Worm (Caenorhabditis elegans) whole organism, early embryonic: ENCODE data around the gene cyp-33E1.

Source experiments
- B0310.2 ChIP-seq: sonication (generic microtip); optimal IDR thresholded peaks from 2 replicates; lab custom pipeline; 2016; ENCODE audit warnings: mild to moderate bottlenecking, missing genetic modification characterization, missing compliant biosample characterization
- F13C5.2 ChIP-seq: sonication (generic microtip); optimal IDR thresholded peaks from 2 replicates; lab custom pipeline; 2017; ENCODE audit warnings: mild to moderate bottlenecking, missing genetic modification characterization, inconsistent platforms, missing compliant biosample characterization
- aly-1 ChIP-seq: sonication (generic microtip); optimal IDR thresholded peaks from 2 replicates; lab custom pipeline; 2016; ENCODE audit warnings: missing genetic modification characterization, missing compliant biosample characterization
- ama-1 ChIP-seq: fragments of 150-350 bp; optimal IDR thresholded peaks from 2 replicates; lab custom pipeline; 2014
- ceh-13 ChIP-seq: fragments of 200-800 bp; sonication (Bioruptor generic); optimal IDR thresholded peaks from 2 replicates; lab custom pipeline; 2018; ENCODE audit warnings: mild to moderate bottlenecking, missing genetic modification characterization, missing compliant biosample characterization
- ceh-36 ChIP-seq: sonication (generic microtip); optimal IDR thresholded peaks from 2 replicates; lab custom pipeline; 2016; ENCODE audit warnings: missing genetic modification characterization, inconsistent platforms, missing compliant biosample characterization
- ets-7 ChIP-seq: sonication (generic microtip); optimal IDR thresholded peaks from 2 replicates; lab custom pipeline; 2016; ENCODE audit warnings: missing genotype, missing genetic modification characterization, missing compliant biosample characterization
- flt-1 ChIP-seq: fragments of 200-800 bp; sonication (Bioruptor generic); IDR thresholded peaks from 2 replicates; pipeline ENCODE4 v1.3.6; 2022; ENCODE audit warnings: missing genetic modification characterization, missing compliant biosample characterization
- hmbx-1 ChIP-seq: sonication (generic microtip); optimal IDR thresholded peaks from 2 replicates; lab custom pipeline; 2016; ENCODE audit warnings: mild to moderate bottlenecking, missing genetic modification characterization, missing compliant biosample characterization
- hmg-4 ChIP-seq: fragments of 200-800 bp; sonication (Bioruptor generic); optimal IDR thresholded peaks from 2 replicates; lab custom pipeline; 2018; ENCODE audit warnings: mild to moderate bottlenecking, missing genetic modification characterization, missing compliant biosample characterization
- hnd-1 ChIP-seq: sonication (generic microtip); optimal IDR thresholded peaks from 2 replicates; lab custom pipeline; 2016; ENCODE audit warnings: missing genetic modification characterization, missing compliant biosample characterization
- pes-1 ChIP-seq: fragments of 200-800 bp; sonication (Bioruptor generic); IDR thresholded peaks from 2 replicates; pipeline ENCODE4 v1.3.6; 2022; ENCODE audit warnings: missing genetic modification reagents, missing genetic modification characterization, missing compliant biosample characterization
- scrt-1 ChIP-seq: fragments of 200-800 bp; sonication (Bioruptor generic); IDR thresholded peaks from 2 replicates; pipeline ENCODE4 v1.3.6; 2022; ENCODE audit warnings: missing genetic modification characterization, missing compliant biosample characterization
- sea-1 ChIP-seq: fragments of 200-800 bp; sonication (Bioruptor generic); conservative IDR thresholded peaks from 2 replicates; pipeline ENCODE4 v1.3.6; 2022; ENCODE audit warnings: missing genetic modification characterization, missing compliant biosample characterization
- tbx-11 ChIP-seq: fragments of 200-800 bp; sonication (Bioruptor generic); IDR thresholded peaks from 2 replicates; pipeline ENCODE4 v1.3.6; 2022; ENCODE audit warnings: missing genetic modification characterization, missing compliant biosample characterization
- tbx-37 ChIP-seq: fragments of 200-800 bp; sonication (Bioruptor generic); conservative IDR thresholded peaks from 2 replicates; pipeline ENCODE4 v1.3.6; 2022; ENCODE audit warnings: missing genetic modification reagents, missing genetic modification characterization, missing compliant biosample characterization
- tra-4 ChIP-seq: sonication (generic microtip); optimal IDR thresholded peaks from 2 replicates; lab custom pipeline; 2017; ENCODE audit warnings: missing genetic modification characterization, missing compliant biosample characterization

The cyp-33E1 gene

DNA sequence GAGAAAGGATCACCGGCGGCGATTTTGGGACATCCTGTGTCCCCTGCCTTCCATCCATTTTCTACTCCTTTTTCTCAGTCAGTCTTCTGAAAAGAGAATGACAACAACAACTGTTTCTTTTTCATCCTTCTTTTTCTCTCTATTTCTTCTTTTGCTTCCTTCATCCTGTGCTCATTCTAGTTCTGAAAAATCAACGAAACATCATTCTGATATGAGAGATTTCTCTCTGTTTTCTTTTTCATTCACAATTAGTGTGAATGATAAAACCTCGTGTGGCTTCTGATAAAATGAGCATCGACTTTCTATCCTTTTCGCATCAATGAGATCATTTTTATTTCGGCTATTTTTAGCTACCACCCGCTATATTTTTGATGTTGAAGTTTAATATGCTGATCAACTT is 43.2 kb downstream of the cyp-33E1 start:
- TF ChIP-seq flt-1 (GFP tag; lab: Robert Waterston, UW) (no peak), tbx-11 (GFP tag; lab: Robert Waterston, UW) (no peak), tbx-37 (GFP tag; lab: Robert Waterston, UW) (no peak), ama-1 (lab: Kevin White, UChicago) (no peak), F13C5.2 (tag; lab: Kevin White, UChicago) (no peak), hmg-4 (GFP tag; lab: Kevin White, UChicago) (no peak), sea-1 (no peak), hmbx-1 (tag; lab: Kevin White, UChicago) (no peak), hnd-1 (tag; lab: Kevin White, UChicago) (no peak), aly-1 (no peak), ets-7 (tag; lab: Kevin White, UChicago) (no peak), B0310.2 (tag; lab: Kevin White, UChicago) (no peak), pes-1 (GFP tag; lab: Robert Waterston, UW) (no peak), ceh-13 (GFP tag; lab: Kevin White, UChicago) (no peak), tra-4 (tag; lab: Kevin White, UChicago) (no peak), ceh-36 (tag; lab: Kevin White, UChicago) (no peak), scrt-1 (GFP tag; lab: Robert Waterston, UW) (no peak)

DNA sequence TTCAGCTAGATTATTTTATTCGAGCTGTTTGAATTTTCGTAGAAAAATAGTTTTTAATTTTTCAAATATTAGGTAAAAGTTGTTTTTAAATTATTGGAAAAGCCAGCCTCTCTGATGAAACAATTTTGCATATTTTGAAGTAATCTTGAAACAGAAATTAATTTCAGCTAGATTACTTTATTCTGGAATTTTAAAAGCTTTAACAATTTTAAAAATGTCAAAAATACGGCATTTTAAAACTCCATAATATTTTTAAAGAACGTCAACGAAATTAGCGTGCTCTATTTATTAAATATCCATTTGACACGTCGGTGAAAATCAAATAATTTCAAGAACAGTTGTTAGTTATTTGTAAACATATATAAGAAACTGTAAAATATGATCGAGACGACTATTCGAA is 45.5 kb downstream of the cyp-33E1 start, which contains the start of gene Y59H11AR.10:
TSS of gene Y59H11AR.10 (plus strand) at position 301 of the 400 bp plus-strand sequence.
- TF ChIP-seq aly-1 (no peak), sea-1 (no peak), ama-1 (lab: Kevin White, UChicago) (no peak), B0310.2 (tag; lab: Kevin White, UChicago) (no peak), hnd-1 (tag; lab: Kevin White, UChicago) (no peak), tbx-11 (GFP tag; lab: Robert Waterston, UW) (no peak), ceh-36 (tag; lab: Kevin White, UChicago) (no peak), tra-4 (tag; lab: Kevin White, UChicago) (no peak), tbx-37 (GFP tag; lab: Robert Waterston, UW) (no peak), hmg-4 (GFP tag; lab: Kevin White, UChicago) (no peak), F13C5.2 (tag; lab: Kevin White, UChicago) (no peak), pes-1 (GFP tag; lab: Robert Waterston, UW) (no peak), hmbx-1 (tag; lab: Kevin White, UChicago) (no peak), scrt-1 (GFP tag; lab: Robert Waterston, UW) (no peak), ceh-13 (GFP tag; lab: Kevin White, UChicago) (no peak), ets-7 (tag; lab: Kevin White, UChicago) (no peak), flt-1 (GFP tag; lab: Robert Waterston, UW) (no peak)

DNA sequence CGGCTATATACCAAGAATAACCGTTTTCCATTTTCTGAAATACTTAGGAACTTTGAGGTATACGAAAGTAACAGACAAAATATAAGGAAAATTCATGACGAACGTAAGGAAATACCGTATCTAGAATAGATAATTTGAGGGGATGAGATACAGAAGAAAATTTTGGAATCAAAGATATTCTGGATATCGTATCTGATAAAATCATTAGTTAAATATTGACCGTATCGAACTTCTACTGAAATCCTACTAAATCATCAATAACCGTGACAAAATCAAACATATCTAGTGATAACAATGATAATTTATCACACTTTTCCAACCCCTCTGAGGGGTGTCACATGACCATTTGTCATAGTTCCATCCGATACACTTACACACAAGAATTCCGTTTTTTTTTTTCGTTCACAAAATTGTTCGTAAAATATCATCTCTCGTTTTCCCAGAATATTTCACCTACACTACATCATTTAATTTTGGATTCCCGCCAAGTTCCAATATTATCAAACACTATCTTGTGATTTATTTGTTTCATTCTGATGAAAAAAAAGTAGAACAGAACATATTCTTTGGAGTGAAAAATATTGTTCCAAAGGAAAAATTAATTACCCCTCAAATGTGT is 47.6 kb downstream of the cyp-33E1 start, which contains the start of gene Y59H11AR.4:
TSS of gene Y59H11AR.4 (minus strand) at position 51 of the 619 bp plus-strand sequence.
- TF ChIP-seq ceh-13 (GFP tag; lab: Kevin White, UChicago) (no peak), hmg-4 (GFP tag; lab: Kevin White, UChicago) (no peak), tbx-37 (GFP tag; lab: Robert Waterston, UW) (no peak), pes-1 (GFP tag; lab: Robert Waterston, UW) (no peak), F13C5.2 (tag; lab: Kevin White, UChicago) (no peak), ets-7 (tag; lab: Kevin White, UChicago) (no peak), sea-1 (no peak), hnd-1 (tag; lab: Kevin White, UChicago) (no peak), aly-1 (no peak), scrt-1 (GFP tag; lab: Robert Waterston, UW) (no peak), B0310.2 (tag; lab: Kevin White, UChicago) (no peak), hmbx-1 (tag; lab: Kevin White, UChicago) (no peak)

DNA sequence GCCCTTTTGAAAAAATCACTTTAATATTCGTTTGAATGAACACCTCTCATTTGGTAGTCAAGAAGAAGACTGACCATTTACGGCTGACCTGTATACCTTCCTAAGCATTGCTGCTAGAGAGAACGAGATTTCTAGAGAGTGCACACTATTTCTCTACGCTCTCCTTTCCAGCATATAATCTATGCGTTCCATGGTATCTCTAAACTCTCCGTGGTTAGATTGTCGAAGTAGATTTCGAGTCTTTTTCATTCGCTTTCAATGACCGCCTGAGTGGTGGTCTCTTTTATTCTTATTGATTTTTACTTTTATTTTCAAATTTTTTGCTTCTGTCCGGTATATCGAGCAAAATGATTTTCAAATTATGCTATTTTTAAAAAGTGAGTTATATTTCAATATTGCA is 50.9 kb downstream of the cyp-33E1 start:
- TF ChIP-seq scrt-1 (GFP tag; lab: Robert Waterston, UW) (no peak), tbx-37 (GFP tag; lab: Robert Waterston, UW) (no peak), sea-1 (no peak), hmbx-1 (tag; lab: Kevin White, UChicago) (no peak)

DNA sequence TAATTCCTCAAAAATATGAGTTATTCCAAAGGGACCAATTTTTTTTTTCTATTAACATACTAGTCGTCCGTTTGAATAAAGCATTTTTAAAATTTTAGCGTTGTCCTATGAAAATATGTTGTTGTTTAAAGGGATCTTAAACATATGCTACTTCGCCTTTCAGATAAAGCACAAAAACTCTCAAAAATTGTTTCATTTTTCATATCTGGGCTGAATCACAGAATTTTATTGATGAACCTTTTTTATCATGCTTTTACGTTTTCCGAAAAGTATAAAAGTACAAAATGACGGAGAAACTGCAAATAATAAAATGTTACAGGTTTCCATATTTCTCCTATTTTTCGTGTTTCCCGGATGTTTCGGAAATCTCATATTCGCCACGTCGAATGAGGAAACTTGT is 52.6 kb downstream of the cyp-33E1 start, which contains the start of gene clec-181:
TSS of gene clec-181 (plus strand) at position 301 of the 400 bp plus-strand sequence.
- TF ChIP-seq ets-7 (tag; lab: Kevin White, UChicago), result no peak
- no peak for TF ChIP-seq F13C5.2 (tag; lab: Kevin White, UChicago)
- no peak for TF ChIP-seq sea-1
- TF ChIP-seq B0310.2 (tag; lab: Kevin White, UChicago), result no peak
- no peak for TF ChIP-seq ceh-13 (GFP tag; lab: Kevin White, UChicago)
- no peak for TF ChIP-seq hmg-4 (GFP tag; lab: Kevin White, UChicago)
- no peak for TF ChIP-seq aly-1
- TF ChIP-seq ama-1 (lab: Kevin White, UChicago), result no peak
- TF ChIP-seq tbx-37 (GFP tag; lab: Robert Waterston, UW), result no peak
- TF ChIP-seq ceh-36 (tag; lab: Kevin White, UChicago), result no peak
- no peak for TF ChIP-seq scrt-1 (GFP tag; lab: Robert Waterston, UW)
- no peak for TF ChIP-seq hmbx-1 (tag; lab: Kevin White, UChicago)
- TF ChIP-seq hnd-1 (tag; lab: Kevin White, UChicago), result no peak
- TF ChIP-seq flt-1 (GFP tag; lab: Robert Waterston, UW), result no peak
- no peak for TF ChIP-seq tbx-11 (GFP tag; lab: Robert Waterston, UW)
